Worm (Caenorhabditis elegans) whole organism, L3 larva: ENCODE data around the gene T08D10.3.

Experiments
- ceh-16 ChIP-seq: sonication (generic microtip); optimal IDR thresholded peaks from 2 replicates; lab custom pipeline; 2017; ENCODE audit warnings: missing biosample characterization, missing genetic modification characterization
- ceh-28 ChIP-seq: fragments of 150-350 bp; optimal IDR thresholded peaks from 2 replicates; lab custom pipeline; 2014; ENCODE audit warnings: missing biosample characterization, missing genetic modification reagents, missing genetic modification characterization
- ceh-82 ChIP-seq: fragments of 150-350 bp; optimal IDR thresholded peaks from 2 replicates; lab custom pipeline; 2014; ENCODE audit warnings: missing biosample characterization, missing genetic modification characterization
- ceh-9 ChIP-seq: sonication (generic microtip); optimal IDR thresholded peaks from 2 replicates; lab custom pipeline; 2018; ENCODE audit warnings: missing biosample characterization, missing genetic modification characterization
- egl-27 ChIP-seq: sonication (generic microtip); optimal IDR thresholded peaks from 4 replicates; lab custom pipeline; 2017; ENCODE audit warnings: missing biosample characterization, missing genetic modification reagents, missing genetic modification characterization
- egl-5 ChIP-seq: fragments of 150-350 bp; optimal IDR thresholded peaks from 2 replicates; lab custom pipeline; 2017; ENCODE audit warnings: missing biosample characterization, missing genetic modification reagents, missing genetic modification characterization, inconsistent platforms
- elt-1 ChIP-seq: fragments of 150-350 bp; optimal IDR thresholded peaks from 2 replicates; lab custom pipeline; 2014; ENCODE audit warnings: missing biosample characterization, missing genetic modification characterization
- elt-2 ChIP-seq: sonication (generic microtip); optimal IDR thresholded peaks from 2 replicates; lab custom pipeline; 2016; ENCODE audit warnings: missing genetic modification reagents, mild to moderate bottlenecking, missing genetic modification characterization, missing compliant biosample characterization
- elt-3 ChIP-seq, 3 experiments: fragments of 150-350 bp in 1 of 3; sonication (generic microtip) in 2 of 3; optimal IDR thresholded peaks; 2 replicates in 2 of 3; 4 replicates in 1 of 3; lab custom pipeline; 2014 to 2017; ENCODE audit warnings: missing biosample characterization in 3 of 3, missing genetic modification characterization in 3 of 3
- fkh-10 ChIP-seq: sonication (generic microtip); optimal IDR thresholded peaks from 2 replicates; lab custom pipeline; 2017; ENCODE audit warnings: missing biosample characterization, missing genetic modification reagents, missing genetic modification characterization
- fkh-2 ChIP-seq: fragments of 150-350 bp; optimal IDR thresholded peaks from 2 replicates; lab custom pipeline; 2014; ENCODE audit warnings: missing biosample characterization, missing genetic modification reagents, missing genetic modification characterization
- hmg-11 ChIP-seq: sonication (generic microtip); optimal IDR thresholded peaks from 2 replicates; lab custom pipeline; 2016; ENCODE audit warnings: missing genetic modification characterization, missing compliant biosample characterization
- jun-1 ChIP-seq: fragments of 150-350 bp; optimal IDR thresholded peaks from 2 replicates; lab custom pipeline; 2014; ENCODE audit warnings: missing biosample characterization, missing genetic modification reagents, missing genetic modification characterization
- lin-15B ChIP-seq: fragments of 150-350 bp; optimal IDR thresholded peaks from 2 replicates; lab custom pipeline; 2014; ENCODE audit warnings: missing biosample characterization, missing genetic modification characterization
- lsy-12 ChIP-seq: sonication (generic microtip); optimal IDR thresholded peaks from 2 replicates; lab custom pipeline; 2016; ENCODE audit warnings: mild to moderate bottlenecking, missing genetic modification characterization, missing compliant biosample characterization
- mml-1 ChIP-seq: fragments of 150-350 bp; sonication (generic microtip); optimal IDR thresholded peaks from 3 replicates; lab custom pipeline; 2014; ENCODE audit warnings: missing biosample characterization, missing genetic modification characterization
- nfya-1 ChIP-seq: sonication (generic microtip); optimal IDR thresholded peaks from 2 replicates; lab custom pipeline; 2017; ENCODE audit warnings: missing genetic modification characterization, mild to moderate bottlenecking, missing compliant biosample characterization, antibody characterized with exemption, moderate library complexity; ENCODE audit not compliant: insufficient read depth
- nhr-11 ChIP-seq: fragments of 150-350 bp; optimal IDR thresholded peaks from 2 replicates; lab custom pipeline; 2014; ENCODE audit warnings: missing biosample characterization, missing genetic modification characterization
- nhr-23 ChIP-seq: fragments of 150-350 bp; optimal IDR thresholded peaks from 2 replicates; lab custom pipeline; 2014; ENCODE audit warnings: missing biosample characterization, missing genetic modification reagents, missing genetic modification characterization
- nhr-25 ChIP-seq: sonication (generic microtip); optimal IDR thresholded peaks from 2 replicates; lab custom pipeline; 2017; ENCODE audit warnings: missing biosample characterization, missing genetic modification characterization
- nhr-43 ChIP-seq: sonication (generic microtip); optimal IDR thresholded peaks from 2 replicates; lab custom pipeline; 2016; ENCODE audit warnings: mild to moderate bottlenecking, missing genetic modification characterization, missing compliant biosample characterization; ENCODE audit not compliant: poor library complexity, severe bottlenecking
- nhr-67 ChIP-seq: fragments of 150-350 bp; optimal IDR thresholded peaks from 2 replicates; lab custom pipeline; 2014; ENCODE audit warnings: missing biosample characterization, missing genetic modification characterization
- nhr-76 ChIP-seq: fragments of 150-350 bp; sonication (generic microtip); optimal IDR thresholded peaks from 5 replicates; lab custom pipeline; 2014; ENCODE audit warnings: missing biosample characterization, missing genetic modification characterization
- nhr-77 ChIP-seq: fragments of 150-350 bp; optimal IDR thresholded peaks from 2 replicates; lab custom pipeline; 2014; ENCODE audit warnings: missing biosample characterization, missing genetic modification characterization
- pha-4 ChIP-seq: fragments of 150-350 bp; optimal IDR thresholded peaks from 2 replicates; lab custom pipeline; 2014; ENCODE audit warnings: missing biosample characterization, missing genetic modification reagents, missing genetic modification characterization
- pqm-1 ChIP-seq: fragments of 150-350 bp; optimal IDR thresholded peaks from 2 replicates; lab custom pipeline; 2017; ENCODE audit warnings: missing biosample characterization, missing genetic modification characterization, inconsistent platforms
- sea-2 ChIP-seq: fragments of 150-350 bp; sonication (generic microtip); optimal IDR thresholded peaks from 4 replicates; lab custom pipeline; 2014; ENCODE audit warnings: missing biosample characterization, missing genetic modification reagents, missing genetic modification characterization
- skn-1 ChIP-seq: fragments of 150-350 bp; optimal IDR thresholded peaks from 2 replicates; lab custom pipeline; 2014; ENCODE audit warnings: missing biosample characterization, missing genetic modification characterization
- snpc-4 ChIP-seq: fragments of 150-350 bp; optimal IDR thresholded peaks from 2 replicates; lab custom pipeline; 2014; ENCODE audit warnings: missing biosample characterization, missing genetic modification characterization
- tbx-2 ChIP-seq: sonication (generic microtip); optimal IDR thresholded peaks from 2 replicates; lab custom pipeline; 2016; ENCODE audit warnings: mild to moderate bottlenecking, missing genetic modification characterization, missing compliant biosample characterization
- unc-39 ChIP-seq: sonication (generic microtip); optimal IDR thresholded peaks from 4 replicates; lab custom pipeline; 2017; ENCODE audit warnings: missing biosample characterization, missing genetic modification characterization
- unc-62 ChIP-seq: fragments of 150-350 bp; sonication (generic microtip); optimal IDR thresholded peaks from 4 replicates; lab custom pipeline; 2014; ENCODE audit warnings: missing biosample characterization, missing genetic modification reagents, missing genetic modification characterization
- ztf-11 ChIP-seq: fragments of 150-350 bp; optimal IDR thresholded peaks from 2 replicates; lab custom pipeline; 2014; ENCODE audit warnings: missing biosample characterization, missing genetic modification characterization
- ztf-4 ChIP-seq: fragments of 150-350 bp; optimal IDR thresholded peaks from 2 replicates; lab custom pipeline; 2014; ENCODE audit warnings: missing biosample characterization, missing genetic modification characterization

Gene T08D10.3

ce11 chrX:11917994-11918393 lies 37.2 kb upstream of the T08D10.3 start, which contains the start of gene Y62H9A.16:
Y62H9A.16 (plus strand) TSS chrX:11918294.
- TF ChIP-seq mml-1, result no peak
- TF ChIP-seq jun-1 (tag; lab: Kevin White, UChicago), result no peak
- TF ChIP-seq fkh-10 (GFP tag; lab: Kevin White, UChicago), result no peak
- no peak for TF ChIP-seq ztf-11 (tag; lab: Kevin White, UChicago)
- no peak for TF ChIP-seq egl-27 (tag; lab: Kevin White, UChicago)
- TF ChIP-seq elt-3 (tag; optimal IDR thresholded peaks at IDR 0.05; lab: Kevin White, UChicago), result no peak
- no peak for TF ChIP-seq nhr-25 (tag; lab: Kevin White, UChicago)
- TF ChIP-seq sea-2 (GFP tag; lab: Kevin White, UChicago), result no peak
- TF ChIP-seq ceh-16 (tag; lab: Kevin White, UChicago), result no peak
- TF ChIP-seq nhr-67 (tag; lab: Kevin White, UChicago), result no peak

- TF ChIP-seq unc-62 (GFP tag; lab: Kevin White, UChicago) (no peak), ceh-16 (tag; lab: Kevin White, UChicago) (no peak), fkh-2 (tag; lab: Kevin White, UChicago) (no peak), elt-3 (tag; optimal IDR thresholded peaks at IDR 0.05; lab: Kevin White, UChicago) (no peak), nhr-77 (tag; lab: Kevin White, UChicago) (no peak), nhr-76 (no peak), elt-2 (tag; lab: Kevin White, UChicago) (no peak)
- TF ChIP-seq, all 47 proteins: peak for 0
Observed at ce11 chrX:11920723-11921283, 34.4 kb upstream of the T08D10.3 start, which contains the start of gene Y62H9A.14. Y62H9A.14 (plus strand) TSS chrX:11921233.

- TF ChIP-seq mml-1 (no peak), hmg-11 (tag; lab: Kevin White, UChicago) (peak; percentile 20), jun-1 (tag; lab: Kevin White, UChicago) (peak; percentile 20), nhr-43 (peak; percentile 71), elt-2 (tag; lab: Kevin White, UChicago) (peak; percentile 28), fkh-10 (GFP tag; lab: Kevin White, UChicago) (no peak), nfya-1 (tag; lab: Kevin White, UChicago) (peak; percentile 25), lsy-12 (tag; lab: Kevin White, UChicago) (peak; percentile 9), ceh-16 (tag; lab: Kevin White, UChicago) (no peak), nhr-77 (tag; lab: Kevin White, UChicago) (peak; percentile 82), tbx-2 (tag; lab: Kevin White, UChicago) (peak; percentile 66), elt-3 (tag; optimal IDR thresholded peaks at IDR 0.05; lab: Kevin White, UChicago) (peak in 1 of 3 experiments; percentile 37), snpc-4 (tag; lab: Kevin White, UChicago) (peak; percentile 86), ceh-82 (tag; lab: Kevin White, UChicago) (peak; percentile 43), nhr-76 (no peak), ceh-28 (tag; lab: Kevin White, UChicago) (peak; percentile 74), skn-1 (tag; lab: Kevin White, UChicago) (peak; percentile 19), ztf-11 (tag; lab: Kevin White, UChicago) (no peak), nhr-25 (tag; lab: Kevin White, UChicago) (peak; percentile 83)
Observed at ce11 chrX:11924158-11924557, 31.1 kb upstream of the T08D10.3 start, which contains the start of gene F55G7.1. F55G7.1 (plus strand) TSS chrX:11924433.

- TF ChIP-seq elt-2 (tag; lab: Kevin White, UChicago), result peak; percentile 77
- TF ChIP-seq unc-62 (GFP tag; lab: Kevin White, UChicago), result no peak
- peak; percentile 3 for TF ChIP-seq pqm-1 (tag; lab: Kevin White, UChicago)
Observed at ce11 chrX:11925243-11925642, 30.0 kb upstream of the T08D10.3 start.

ce11 chrX:11927585-11927984 lies 27.6 kb upstream of the T08D10.3 start, which contains the start of gene F55G7.4:
F55G7.4 (plus strand) TSS chrX:11927885.
- TF ChIP-seq sea-2 (GFP tag; lab: Kevin White, UChicago) (no peak), nhr-23 (tag; lab: Kevin White, UChicago) (no peak), nhr-43 (no peak), unc-39 (tag; lab: Kevin White, UChicago) (no peak), nhr-77 (tag; lab: Kevin White, UChicago) (no peak)

ce11 chrX:11931559-11931958 lies 23.7 kb upstream of the T08D10.3 start, which contains the start of gene dot-1.4:
dot-1.4 (minus strand) TSS chrX:11931659.
- TF ChIP-seq nhr-67 (tag; lab: Kevin White, UChicago) (no peak), ztf-4 (tag; lab: Kevin White, UChicago) (no peak), mml-1 (no peak), elt-3 (tag; optimal IDR thresholded peaks at IDR 0.05; lab: Kevin White, UChicago) (no peak), nhr-77 (tag; lab: Kevin White, UChicago) (no peak), nfya-1 (tag; lab: Kevin White, UChicago) (no peak), skn-1 (tag; lab: Kevin White, UChicago) (no peak), snpc-4 (tag; lab: Kevin White, UChicago) (no peak), egl-5 (no peak), nhr-25 (tag; lab: Kevin White, UChicago) (no peak), jun-1 (tag; lab: Kevin White, UChicago) (no peak), pha-4 (tag; lab: Kevin White, UChicago) (no peak), sea-2 (GFP tag; lab: Kevin White, UChicago) (no peak), elt-1 (tag; lab: Kevin White, UChicago) (no peak), lin-15B (tag; lab: Kevin White, UChicago) (no peak), nhr-11 (tag; lab: Kevin White, UChicago) (no peak), ceh-9 (tag; lab: Kevin White, UChicago) (no peak), tbx-2 (tag; lab: Kevin White, UChicago) (no peak), unc-62 (GFP tag; lab: Kevin White, UChicago) (no peak), ceh-82 (tag; lab: Kevin White, UChicago) (no peak)
- TF ChIP-seq, all 47 proteins: peak for 0
